Fruit fly (Drosophila melanogaster): ENCODE measurements around the gene CG3106.

The CG3106 gene

DNA sequence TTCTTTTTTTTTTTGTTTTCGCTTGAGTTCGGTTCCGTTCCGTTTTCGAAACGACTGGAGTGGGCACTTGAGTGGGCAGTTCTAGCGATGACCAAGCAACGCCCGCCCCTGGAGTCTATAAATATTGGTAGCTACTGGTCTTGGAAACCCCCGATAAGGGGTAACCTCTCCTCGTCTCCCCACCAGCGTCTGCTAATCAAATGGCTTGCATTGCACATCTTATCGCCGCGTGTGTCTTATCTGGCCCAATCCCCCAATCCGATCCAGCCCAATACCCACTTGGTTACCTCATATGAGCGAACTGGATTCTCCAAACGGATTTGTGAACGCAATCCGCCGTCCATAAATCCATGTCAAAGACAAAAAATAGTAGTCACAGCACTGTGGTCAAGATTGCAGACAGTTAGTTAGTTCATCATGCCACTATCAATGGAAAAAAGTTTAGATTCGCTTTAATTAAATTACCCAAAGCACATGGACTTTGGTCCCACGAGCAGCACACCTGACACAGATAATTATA lies at the start of gene CG3106:
TSS of gene CG3106 (minus strand) at position 107 of the 520 bp plus-strand sequence.
- TF ChIP-seq E2f2 (GFP tag; IDR thresholded peaks at IDR 0.05) (no peak), ems (GFP tag; optimal IDR thresholded peaks at IDR 0.05) (no peak), slp2 (GFP tag; optimal IDR thresholded peaks at IDR 0.05) (no peak), CG7928 (GFP tag; optimal IDR thresholded peaks at IDR 0.05) (no peak), crol (GFP tag; IDR thresholded peaks at IDR 0.05) (peak; percentile 46), Nf-YC (tag; optimal IDR thresholded peaks at IDR 0.05) (peak; percentile 17), Doc2 (GFP tag; IDR thresholded peaks at IDR 0.05) (no peak), CHES-1-like (GFP tag; optimal IDR thresholded peaks at IDR 0.05) (no peak), CG13123 (GFP tag; optimal IDR thresholded peaks at IDR 0.05) (no peak), Chrac-16 (GFP tag; optimal IDR thresholded peaks at IDR 0.05) (no peak), ken (GFP tag; IDR thresholded peaks at IDR 0.05) (no peak), Opbp (GFP tag; IDR thresholded peaks at IDR 0.05; ENCODE audit: partially characterized antibody) (no peak), sd (tag; optimal IDR thresholded peaks at IDR 0.05) (peak; percentile 13), lola (GFP tag; optimal IDR thresholded peaks at IDR 0.05) (no peak), Hey (tag; optimal IDR thresholded peaks at IDR 0.05) (peak; percentile 61), dan (GFP tag; IDR thresholded peaks at IDR 0.05) (no peak), Camta (GFP tag; optimal IDR thresholded peaks at IDR 0.05) (no peak), Pdp1 (GFP tag; optimal IDR thresholded peaks at IDR 0.05) (peak in 1 of 2 experiments; percentile 45), CG18619 (GFP tag; optimal IDR thresholded peaks at IDR 0.05) (no peak), CG10979 (tag; optimal IDR thresholded peaks at IDR 0.05) (no peak), ranshi (GFP tag; IDR thresholded peaks at IDR 0.05) (no peak), HmgZ (tag; optimal IDR thresholded peaks at IDR 0.05) (peak; percentile 6), Poxn (GFP tag; IDR thresholded peaks at IDR 0.05) (no peak), CG34376 (GFP tag; optimal IDR thresholded peaks at IDR 0.05) (peak; percentile 68), Vsx1 (GFP tag; optimal IDR thresholded peaks at IDR 0.05) (peak; percentile 17), B-H1 (GFP tag; IDR thresholded peaks at IDR 0.05) (no peak), vnd (GFP tag; IDR thresholded peaks at IDR 0.05; ENCODE audit: partially characterized antibody) (0 out of 3 replicates have a peak, but pooled peaks have one; percentile 35), grn (GFP tag; optimal IDR thresholded peaks at IDR 0.05) (peak; percentile 86), CG11247 (GFP tag; IDR thresholded peaks at IDR 0.05) (no peak), pfk (GFP tag; optimal IDR thresholded peaks at IDR 0.05) (peak; percentile 79), slou (GFP tag; optimal IDR thresholded peaks at IDR 0.05) (no peak), CG10274 (GFP tag; optimal IDR thresholded peaks at IDR 0.05) (no peak), CG2199 (GFP tag; IDR thresholded peaks at IDR 0.05) (no peak), trh (GFP tag; optimal IDR thresholded peaks at IDR 0.05) (no peak), CG11093 (GFP tag; IDR thresholded peaks at IDR 0.05) (no peak), GATAe (GFP tag; conservative IDR thresholded peaks at IDR 0.05) (peak; percentile 68), CG11696 (GFP tag; IDR thresholded peaks at IDR 0.05) (no peak), org-1 (GFP tag; optimal IDR thresholded peaks at IDR 0.05) (no peak), CG3838 (GFP tag; optimal IDR thresholded peaks at IDR 0.05) (no peak), inv (GFP tag; IDR thresholded peaks at IDR 0.05; ENCODE audit: partially characterized antibody) (no peak), phol (tag; optimal IDR thresholded peaks at IDR 0.05) (no peak), Hsf (GFP tag; optimal IDR thresholded peaks at IDR 0.05) (no peak), mirr (GFP tag; optimal IDR thresholded peaks at IDR 0.05) (peak; percentile 83), CG10267 (tag; optimal IDR thresholded peaks at IDR 0.05) (no peak), CG12299 (tag; optimal IDR thresholded peaks at IDR 0.05) (no peak), exex (tag; optimal IDR thresholded peaks at IDR 0.05) (peak; percentile 82), fd64A (GFP tag; optimal IDR thresholded peaks at IDR 0.05) (no peak), zen (tag; optimal IDR thresholded peaks at IDR 0.05) (no peak), sug (tag; optimal IDR thresholded peaks at IDR 0.05) (peak; percentile 75), ash1 (GFP tag; optimal IDR thresholded peaks at IDR 0.05) (no peak), Ets65A (GFP tag) (no peak)
